Worm (Caenorhabditis elegans) whole organism, L2 larva: Measurements from ENCODE around the gene fipp-1.

ENCODE experiments used
- nhr-77 ChIP-seq: fragments of 150-350 bp; optimal IDR thresholded peaks from 2 replicates; lab custom pipeline; 2014; ENCODE audit warnings: missing biosample characterization, missing genetic modification characterization
- ztf-11 ChIP-seq: sonication (generic microtip); optimal IDR thresholded peaks from 2 replicates; lab custom pipeline; 2017; ENCODE audit warnings: missing biosample characterization, missing genetic modification characterization

- TF ChIP-seq ztf-11 (tag; lab: Kevin White, UChicago) (no peak), nhr-77 (tag; lab: Kevin White, UChicago) (no peak)
Measured at ce11 chrV:4372986-4373385, 1.4 kb downstream of the fipp-1 start.
